Worm (Caenorhabditis elegans) whole organism, L4 larva: ENCODE results near the gene Y39A1C.1.

ENCODE experiments used
- D1046.2 ChIP-seq: fragments of 200-800 bp; sonication (Bioruptor generic); IDR thresholded peaks from 2 replicates; pipeline ENCODE4 v1.3.6; 2022; ENCODE audit warnings: missing genetic modification characterization, missing compliant biosample characterization
- F37D6.2 ChIP-seq: sonication (generic microtip); optimal IDR thresholded peaks from 2 replicates; lab custom pipeline; 2016; ENCODE audit warnings: mild to moderate bottlenecking, missing genetic modification characterization, missing compliant biosample characterization
- F49E8.2 ChIP-seq: sonication (generic microtip); optimal IDR thresholded peaks from 2 replicates; lab custom pipeline; 2016; ENCODE audit warnings: missing compliant biosample characterization, mild to moderate bottlenecking, missing genetic modification characterization, borderline replicate concordance
- T20F7.1 ChIP-seq: fragments of 200-800 bp; sonication (Bioruptor generic); optimal IDR thresholded peaks from 2 replicates; lab custom pipeline; 2018; ENCODE audit warnings: mild to moderate bottlenecking, missing genetic modification characterization, missing compliant biosample characterization
- T26A8.4 ChIP-seq: fragments of 200-800 bp; sonication (Bioruptor generic); IDR thresholded peaks from 2 replicates; pipeline ENCODE4 v1.3.6; 2022; ENCODE audit warnings: missing genetic modification characterization, missing compliant biosample characterization
- Y48G9A.11 ChIP-seq: fragments of 200-800 bp; sonication (Bioruptor generic); IDR thresholded peaks from 2 replicates; pipeline ENCODE4 v1.3.6; 2022; ENCODE audit warnings: missing genetic modification reagents, missing genetic modification characterization, missing compliant biosample characterization
- Y5F2A.4 ChIP-seq: fragments of 200-800 bp; sonication (Bioruptor generic); optimal IDR thresholded peaks from 2 replicates; lab custom pipeline; 2018; ENCODE audit warnings: mild to moderate bottlenecking, missing genetic modification characterization, missing compliant biosample characterization
- Y75B8A.6 ChIP-seq: fragments of 200-800 bp; sonication (Bioruptor generic); IDR thresholded peaks from 2 replicates; pipeline ENCODE4 v1.3.6; 2022; ENCODE audit warnings: missing genetic modification reagents, missing genetic modification characterization, missing compliant biosample characterization
- aha-1 ChIP-seq: fragments of 150-350 bp; peaks from one replicate; lab custom pipeline; 2014; ENCODE audit warnings: missing biosample characterization, missing genetic modification characterization
- aly-2 ChIP-seq: sonication (generic microtip); optimal IDR thresholded peaks from 2 replicates; lab custom pipeline; 2018; ENCODE audit warnings: missing biosample characterization, missing genetic modification characterization
- arid-1 ChIP-seq: fragments of 200-800 bp; sonication (Bioruptor generic); conservative IDR thresholded peaks from 2 replicates; pipeline ENCODE4 v1.3.6; 2022; ENCODE audit warnings: missing genetic modification reagents, missing genetic modification characterization, missing compliant biosample characterization
- attf-4 ChIP-seq: sonication (generic microtip); optimal IDR thresholded peaks from 3 replicates; lab custom pipeline; 2017; ENCODE audit warnings: missing biosample characterization, missing genetic modification characterization
- ceh-20 ChIP-seq: fragments of 200-800 bp; sonication (Bioruptor generic); IDR thresholded peaks from 2 replicates; pipeline ENCODE4 v1.3.6; 2022; ENCODE audit warnings: missing genetic modification reagents, missing genetic modification characterization, missing compliant biosample characterization
- ceh-32 ChIP-seq: sonication (generic microtip); optimal IDR thresholded peaks from 2 replicates; lab custom pipeline; 2016; ENCODE audit warnings: mild to moderate bottlenecking, missing genetic modification characterization, missing compliant biosample characterization; ENCODE audit not compliant: poor library complexity
- ceh-44 ChIP-seq: fragments of 200-800 bp; sonication (Bioruptor generic); IDR thresholded peaks from 2 replicates; pipeline ENCODE4 v1.3.6; 2022; ENCODE audit warnings: missing genetic modification reagents, missing genetic modification characterization, missing compliant biosample characterization
- ceh-62 ChIP-seq: sonication (generic microtip); optimal IDR thresholded peaks from 2 replicates; lab custom pipeline; 2017; ENCODE audit warnings: missing biosample characterization, missing genetic modification characterization
- ceh-82 ChIP-seq: sonication (generic microtip); optimal IDR thresholded peaks from 2 replicates; lab custom pipeline; 2017; ENCODE audit warnings: missing biosample characterization, missing genetic modification characterization
- ctbp-1 ChIP-seq: fragments of 200-800 bp; sonication (Bioruptor generic); IDR thresholded peaks from 2 replicates; pipeline ENCODE4 v1.3.6; 2022; ENCODE audit warnings: missing genetic modification reagents, missing genetic modification characterization, missing compliant biosample characterization
- daf-16 ChIP-seq, 3 experiments: sonication (generic microtip); optimal IDR thresholded peaks; 2 replicates each; lab custom pipeline; 2016 to 2017; ENCODE audit warnings: missing genetic modification characterization in 3 of 3, missing genetic modification reagents in 3 of 3, mild to moderate bottlenecking in 2 of 3, missing compliant biosample characterization in 2 of 3, missing biosample characterization in 1 of 3, moderate library complexity in 1 of 3
- dmd-9 ChIP-seq: fragments of 200-800 bp; sonication (Bioruptor generic); IDR thresholded peaks from 2 replicates; pipeline ENCODE4 v1.3.6; 2022; ENCODE audit warnings: missing genetic modification reagents, missing genetic modification characterization, missing compliant biosample characterization
- duxl-1 ChIP-seq: sonication (generic microtip); optimal IDR thresholded peaks from 2 replicates; lab custom pipeline; 2016; ENCODE audit warnings: mild to moderate bottlenecking, missing genetic modification characterization, moderate library complexity, missing compliant biosample characterization; ENCODE audit not compliant: poor library complexity
- egl-27 ChIP-seq: sonication (generic microtip); optimal IDR thresholded peaks from 3 replicates; lab custom pipeline; 2017; ENCODE audit warnings: missing biosample characterization, missing genetic modification reagents, missing genetic modification characterization
- egl-43 ChIP-seq: fragments of 200-800 bp; sonication (Bioruptor generic); IDR thresholded peaks from 2 replicates; pipeline ENCODE4 v1.3.6; 2022; ENCODE audit warnings: missing genetic modification reagents, missing genetic modification characterization, missing compliant biosample characterization
- hlh-11 ChIP-seq: fragments of 200-800 bp; sonication (Bioruptor generic); optimal IDR thresholded peaks from 2 replicates; lab custom pipeline; 2018; ENCODE audit warnings: mild to moderate bottlenecking, missing genetic modification characterization, missing compliant biosample characterization
- hlh-30 ChIP-seq: sonication (generic microtip); optimal IDR thresholded peaks from 2 replicates; lab custom pipeline; 2017; ENCODE audit warnings: antibody characterized with exemption, mild to moderate bottlenecking, missing genetic modification characterization, missing compliant biosample characterization; ENCODE audit not compliant: insufficient read depth
- hmg-1.1 ChIP-seq: fragments of 200-800 bp; sonication (Bioruptor generic); IDR thresholded peaks from 2 replicates; pipeline ENCODE4 v1.3.6; 2022; ENCODE audit warnings: missing genetic modification reagents, missing genetic modification characterization, missing compliant biosample characterization
- lin-13 ChIP-seq: fragments of 150-350 bp; optimal IDR thresholded peaks from 2 replicates; lab custom pipeline; 2014; ENCODE audit warnings: missing biosample characterization, missing genetic modification reagents, missing genetic modification characterization
- lir-3 ChIP-seq: sonication (generic microtip); optimal IDR thresholded peaks from 2 replicates; lab custom pipeline; 2016; ENCODE audit warnings: mild to moderate bottlenecking, missing genetic modification characterization, missing compliant biosample characterization
- madf-5 ChIP-seq, 2 experiments: fragments of 200-800 bp; sonication (Bioruptor generic); IDR thresholded peaks; 2 replicates each; pipeline ENCODE4 v1.3.6; 2022; ENCODE audit warnings: missing compliant biosample characterization in 2 of 2, missing genetic modification characterization in 2 of 2
- madf-9 ChIP-seq: fragments of 200-800 bp; sonication (Bioruptor generic); conservative IDR thresholded peaks from 2 replicates; pipeline ENCODE4 v1.3.6; 2022; ENCODE audit warnings: missing genetic modification reagents, missing genetic modification characterization, missing compliant biosample characterization
- mep-1 ChIP-seq: fragments of 150-350 bp; sonication (generic microtip); optimal IDR thresholded peaks from 3 replicates; lab custom pipeline; 2014; ENCODE audit warnings: missing biosample characterization, missing genetic modification characterization
- mes-2 ChIP-seq: sonication (generic microtip); optimal IDR thresholded peaks from 2 replicates; lab custom pipeline; 2016; ENCODE audit warnings: missing genotype, mild to moderate bottlenecking, missing genetic modification characterization, missing compliant biosample characterization; ENCODE audit not compliant: poor library complexity, severe bottlenecking
- mxl-2 ChIP-seq: fragments of 200-800 bp; sonication (Bioruptor generic); conservative IDR thresholded peaks from 2 replicates; pipeline ENCODE4 v1.3.6; 2022; ENCODE audit warnings: missing genetic modification reagents, missing genetic modification characterization, missing compliant biosample characterization
- mxl-3 ChIP-seq: fragments of 200-800 bp; sonication (Bioruptor generic); optimal IDR thresholded peaks from 2 replicates; lab custom pipeline; 2018; ENCODE audit warnings: mild to moderate bottlenecking, missing genetic modification characterization, missing compliant biosample characterization
- nhr-11 ChIP-seq: fragments of 150-350 bp; optimal IDR thresholded peaks from 2 replicates; lab custom pipeline; 2014; ENCODE audit warnings: missing biosample characterization, missing genetic modification characterization
- nhr-237 ChIP-seq: sonication (generic microtip); optimal IDR thresholded peaks from 2 replicates; lab custom pipeline; 2017; ENCODE audit warnings: missing biosample characterization, missing genetic modification characterization
- nhr-25 ChIP-seq: sonication (generic microtip); optimal IDR thresholded peaks from 2 replicates; lab custom pipeline; 2017; ENCODE audit warnings: missing genetic modification characterization, mild to moderate bottlenecking, missing compliant biosample characterization, antibody characterized with exemption, moderate library complexity, borderline replicate concordance; ENCODE audit not compliant: insufficient read depth
- nhr-28 ChIP-seq: fragments of 150-350 bp; optimal IDR thresholded peaks from 2 replicates; lab custom pipeline; 2014; ENCODE audit warnings: missing biosample characterization, missing genetic modification characterization
- nhr-48 ChIP-seq: sonication (generic microtip); optimal IDR thresholded peaks from 2 replicates; lab custom pipeline; 2016; ENCODE audit warnings: mild to moderate bottlenecking, missing genetic modification characterization, missing compliant biosample characterization
- nhr-76 ChIP-seq: fragments of 150-350 bp; optimal IDR thresholded peaks from 2 replicates; lab custom pipeline; 2014; ENCODE audit warnings: missing biosample characterization, missing genetic modification characterization
- nhr-77 ChIP-seq: fragments of 150-350 bp; optimal IDR thresholded peaks from 2 replicates; lab custom pipeline; 2014; ENCODE audit warnings: missing biosample characterization, missing genetic modification characterization
- sdz-12 ChIP-seq: fragments of 200-800 bp; sonication (Bioruptor generic); optimal IDR thresholded peaks from 2 replicates; lab custom pipeline; 2018; ENCODE audit warnings: mild to moderate bottlenecking, missing genetic modification characterization, missing compliant biosample characterization
- set-16 ChIP-seq: fragments of 200-800 bp; sonication (Bioruptor generic); IDR thresholded peaks from 2 replicates; pipeline ENCODE4 v1.3.6; 2022; ENCODE audit warnings: missing genetic modification reagents, missing genetic modification characterization, missing compliant biosample characterization
- spr-3 ChIP-seq: fragments of 200-800 bp; sonication (Bioruptor generic); optimal IDR thresholded peaks from 2 replicates; lab custom pipeline; 2018; ENCODE audit warnings: mild to moderate bottlenecking, missing genetic modification characterization, missing compliant biosample characterization
- tag-97 ChIP-seq: fragments of 200-800 bp; sonication (Bioruptor generic); IDR thresholded peaks from 2 replicates; pipeline ENCODE4 v1.3.6; 2022; ENCODE audit warnings: missing genetic modification characterization, missing compliant biosample characterization
- unc-62 ChIP-seq, 3 experiments: fragments of 150-350 bp in 1 of 3; sonication (generic microtip); optimal IDR thresholded peaks in 2 of 3; peaks in 1 of 3; 1 replicate in 1 of 3; 2 replicates in 2 of 3; lab custom pipeline; 2014 to 2017; ENCODE audit warnings: missing biosample characterization in 3 of 3, missing genetic modification characterization in 3 of 3, missing genetic modification reagents in 3 of 3, missing genotype in 1 of 3
- ztf-7 ChIP-seq: fragments of 150-350 bp; optimal IDR thresholded peaks from 2 replicates; lab custom pipeline; 2014; ENCODE audit warnings: missing biosample characterization, missing genetic modification characterization

Y39A1C.1 gene

ce11 chrIII:10816800-10817418 lies 38.3 kb upstream of the Y39A1C.1 start, which contains the start of gene sca-1:
Gene sca-1 (minus strand): TSS chrIII:10816850.
- TF ChIP-seq ceh-20 (GFP tag; lab: Robert Waterston, UW) = no peak
- TF ChIP-seq nhr-237 (tag; lab: Kevin White, UChicago) = no peak
- no peak for TF ChIP-seq Y5F2A.4
- no peak for TF ChIP-seq ceh-82 (tag; lab: Kevin White, UChicago)
- no peak for TF ChIP-seq mxl-3 (GFP tag; lab: Kevin White, UChicago)
- TF ChIP-seq duxl-1 = no peak
- 0 out of 2 replicates have a peak, but pooled peaks have one; percentile 9 for TF ChIP-seq D1046.2 (GFP tag; lab: Robert Waterston, UW)
- no peak for TF ChIP-seq nhr-76 (tag; lab: Kevin White, UChicago)
- peak; percentile 48 for TF ChIP-seq hlh-11 (tag; lab: Kevin White, UChicago)
- no peak for TF ChIP-seq tag-97 (GFP tag; lab: Robert Waterston, UW)
- no peak for TF ChIP-seq nhr-48 (tag; lab: Kevin White, UChicago)
- peak; percentile 75 for TF ChIP-seq aha-1
- no peak for TF ChIP-seq madf-9 (GFP tag; lab: Robert Waterston, UW)
- TF ChIP-seq dmd-9 (GFP tag; lab: Robert Waterston, UW) = 0 out of 2 replicates have a peak, but pooled peaks have one; percentile 7
- TF ChIP-seq ceh-32 (tag; lab: Kevin White, UChicago) = no peak
- TF ChIP-seq T20F7.1 (GFP tag; lab: Kevin White, UChicago) = no peak
- no peak for TF ChIP-seq lir-3 (tag; lab: Kevin White, UChicago)
- TF ChIP-seq F37D6.2 (tag; lab: Kevin White, UChicago) = no peak
- TF ChIP-seq lin-13 (GFP tag; lab: Kevin White, UChicago) = no peak
- no peak for TF ChIP-seq spr-3 (GFP tag; lab: Kevin White, UChicago)
- no peak for TF ChIP-seq F49E8.2 (tag; lab: Kevin White, UChicago)
- no peak for TF ChIP-seq sdz-12 (GFP tag; lab: Kevin White, UChicago)
- TF ChIP-seq set-16 = peak; percentile 89
- TF ChIP-seq Y75B8A.6 (GFP tag; lab: Robert Waterston, UW) = no peak
- TF ChIP-seq hmg-1.1 = no peak
- TF ChIP-seq ztf-7 (tag; lab: Kevin White, UChicago) = no peak
- no peak for TF ChIP-seq nhr-25 (tag; lab: Kevin White, UChicago)
- TF ChIP-seq nhr-11 (tag; lab: Kevin White, UChicago) = no peak
- no peak for TF ChIP-seq ceh-44 (GFP tag; lab: Robert Waterston, UW)
- 0 out of 4 replicates have a peak, but pooled peaks of 1 of the 2 experiments have one; percentile 61 for TF ChIP-seq madf-5 (GFP tag; IDR thresholded peaks at IDR 0.05; lab: Robert Waterston, UW)
- no peak for TF ChIP-seq mep-1
- no peak for TF ChIP-seq nhr-77 (tag; lab: Kevin White, UChicago)
- 0 out of 2 replicates have a peak, but pooled peaks have one; percentile 13 for TF ChIP-seq T26A8.4
- TF ChIP-seq arid-1 (GFP tag; lab: Robert Waterston, UW) = no peak
- TF ChIP-seq attf-4 (tag; lab: Kevin White, UChicago) = no peak
- no peak for TF ChIP-seq unc-62 (GFP tag; optimal IDR thresholded peaks at IDR 0.05 in 1 of 2; lab: Kevin White, UChicago)
- TF ChIP-seq unc-62 (tag; optimal IDR thresholded peaks at IDR 0.05; lab: Kevin White, UChicago) = no peak
- no peak for TF ChIP-seq egl-27
- no peak for TF ChIP-seq mes-2 (tag; lab: Kevin White, UChicago)
- no peak for TF ChIP-seq ctbp-1 (GFP tag; lab: Robert Waterston, UW)
- peak; percentile 33; the same call in 1 of the 2 replicates for TF ChIP-seq egl-43 (GFP tag; lab: Robert Waterston, UW)
- TF ChIP-seq daf-16 (GFP tag; optimal IDR thresholded peaks at IDR 0.05; lab: Kevin White, UChicago) = peak in 1 of 2 experiments; percentile 20
- no peak for TF ChIP-seq daf-16 (tag; optimal IDR thresholded peaks at IDR 0.05; lab: Kevin White, UChicago)
- TF ChIP-seq hlh-30 = no peak
- no peak for TF ChIP-seq nhr-28 (tag; lab: Kevin White, UChicago)
- no peak for TF ChIP-seq mxl-2 (GFP tag; lab: Robert Waterston, UW)
- TF ChIP-seq Y48G9A.11 (GFP tag; lab: Robert Waterston, UW) = no peak
- no peak for TF ChIP-seq ceh-62 (tag; lab: Kevin White, UChicago)
- no peak for TF ChIP-seq aly-2 (tag; lab: Kevin White, UChicago)
